Worm (Caenorhabditis elegans) whole organism, L1 larva: Measurements from ENCODE around the gene mxl-2.

Source experiments
- C04F5.9 ChIP-seq: sonication (generic microtip); optimal IDR thresholded peaks from 2 replicates; lab custom pipeline; 2016; ENCODE audit warnings: missing genetic modification characterization, missing compliant biosample characterization
- C34B4.2 ChIP-seq: sonication (generic microtip); optimal IDR thresholded peaks from 2 replicates; lab custom pipeline; 2017; ENCODE audit warnings: mild to moderate bottlenecking, missing genetic modification characterization, missing compliant biosample characterization
- aha-1 ChIP-seq: fragments of 150-350 bp; optimal IDR thresholded peaks from 2 replicates; lab custom pipeline; 2014; ENCODE audit warnings: missing biosample characterization, missing genetic modification characterization
- alr-1 ChIP-seq: fragments of 200-800 bp; sonication (Bioruptor generic); optimal IDR thresholded peaks from 2 replicates; lab custom pipeline; 2018; ENCODE audit warnings: borderline replicate concordance, mild to moderate bottlenecking, missing genetic modification characterization, missing compliant biosample characterization
- aly-2 ChIP-seq: fragments of 150-350 bp; optimal IDR thresholded peaks from 2 replicates; lab custom pipeline; 2014; ENCODE audit warnings: missing biosample characterization, missing genetic modification characterization
- ceh-63 ChIP-seq: fragments of 200-800 bp; sonication (Bioruptor generic); optimal IDR thresholded peaks from 2 replicates; lab custom pipeline; 2018; ENCODE audit warnings: mild to moderate bottlenecking, missing genetic modification characterization, missing compliant biosample characterization
- ceh-82 ChIP-seq, 3 experiments: fragments of 150-350 bp in 1 of 3; sonication (generic microtip) in 2 of 3; optimal IDR thresholded peaks; 2 replicates each; lab custom pipeline; 2014 to 2017; ENCODE audit warnings: missing biosample characterization in 3 of 3, missing genetic modification characterization in 3 of 3
- ces-1 ChIP-seq: fragments of 150-350 bp; optimal IDR thresholded peaks from 2 replicates; lab custom pipeline; 2014; ENCODE audit warnings: missing biosample characterization, missing genetic modification reagents, missing genetic modification characterization
- dpl-1 ChIP-seq, 3 experiments: fragments of 150-350 bp in 2 of 3; sonication (generic microtip) in 1 of 3; optimal IDR thresholded peaks; 2 replicates each; lab custom pipeline; 2014 to 2017; ENCODE audit warnings: missing biosample characterization in 3 of 3, missing genetic modification characterization in 3 of 3, missing genetic modification reagents in 3 of 3
- efl-1 ChIP-seq, 4 experiments: fragments of 150-350 bp; optimal IDR thresholded peaks in 3 of 4; peaks in 1 of 4; 1 replicate in 1 of 4; 2 replicates in 3 of 4; lab custom pipeline; 2014; ENCODE audit warnings: missing biosample characterization in 2 of 4, missing genetic modification characterization in 2 of 4, missing genetic modification reagents in 2 of 4
- egl-13 ChIP-seq: sonication (generic microtip); optimal IDR thresholded peaks from 2 replicates; lab custom pipeline; 2016; ENCODE audit warnings: missing genotype, missing genetic modification reagents, missing genetic modification characterization, missing compliant biosample characterization
- egl-27 ChIP-seq, 2 experiments: fragments of 150-350 bp in 1 of 2; sonication (generic microtip); optimal IDR thresholded peaks; 3 replicates each; lab custom pipeline; 2017 to 2018; ENCODE audit warnings: missing biosample characterization in 2 of 2, missing genetic modification characterization in 2 of 2, missing genetic modification reagents in 2 of 2
- ets-5 ChIP-seq: fragments of 200-800 bp; sonication (Bioruptor generic); IDR thresholded peaks from 2 replicates; pipeline ENCODE4 v1.3.6; 2022; ENCODE audit warnings: missing genetic modification characterization, missing compliant biosample characterization
- fkh-10 ChIP-seq: sonication (generic microtip); optimal IDR thresholded peaks from 2 replicates; lab custom pipeline; 2017; ENCODE audit warnings: missing biosample characterization, missing genetic modification reagents, missing genetic modification characterization
- fkh-8 ChIP-seq: sonication (generic microtip); optimal IDR thresholded peaks from 2 replicates; lab custom pipeline; 2016; ENCODE audit warnings: mild to moderate bottlenecking, missing genetic modification characterization, missing compliant biosample characterization
- fos-1 ChIP-seq: fragments of 150-350 bp; optimal IDR thresholded peaks from 2 replicates; lab custom pipeline; 2014; ENCODE audit warnings: missing biosample characterization, missing genetic modification characterization
- grh-1 ChIP-seq: fragments of 200-800 bp; sonication (Bioruptor generic); IDR thresholded peaks from 2 replicates; pipeline ENCODE4 v1.3.6; 2022; ENCODE audit warnings: missing genetic modification reagents, missing genetic modification characterization, missing compliant biosample characterization
- hpl-2 ChIP-seq: fragments of 150-350 bp; optimal IDR thresholded peaks from 2 replicates; lab custom pipeline; 2014; ENCODE audit warnings: missing biosample characterization, missing genetic modification reagents, missing genetic modification characterization
- lin-14 ChIP-seq: fragments of 200-800 bp; sonication (Bioruptor generic); optimal IDR thresholded peaks from 2 replicates; lab custom pipeline; 2018; ENCODE audit warnings: mild to moderate bottlenecking, missing genetic modification characterization, moderate library complexity, missing compliant biosample characterization
- lsy-2 ChIP-seq, 2 experiments: fragments of 150-350 bp; optimal IDR thresholded peaks; 2 replicates each; lab custom pipeline; 2014; ENCODE audit warnings: missing biosample characterization in 2 of 2, missing genetic modification characterization in 2 of 2
- mdl-1 ChIP-seq, 2 experiments: fragments of 150-350 bp; optimal IDR thresholded peaks; 2 replicates each; lab custom pipeline; 2014 to 2017; ENCODE audit warnings: missing biosample characterization in 2 of 2, missing genetic modification characterization in 2 of 2, inconsistent platforms in 1 of 2
- nhr-11 ChIP-seq: fragments of 150-350 bp; optimal IDR thresholded peaks from 2 replicates; lab custom pipeline; 2014; ENCODE audit warnings: missing biosample characterization, missing genetic modification characterization
- nhr-19 ChIP-seq: fragments of 200-800 bp; sonication (Bioruptor generic); conservative IDR thresholded peaks from 2 replicates; pipeline ENCODE4 v1.3.6; 2022; ENCODE audit warnings: missing genetic modification characterization, missing compliant biosample characterization
- nhr-71 ChIP-seq: sonication (generic microtip); optimal IDR thresholded peaks from 2 replicates; lab custom pipeline; 2016; ENCODE audit warnings: mild to moderate bottlenecking, missing genetic modification characterization, moderate library complexity, missing compliant biosample characterization
- nhr-76 ChIP-seq: sonication (generic microtip); optimal IDR thresholded peaks from 2 replicates; lab custom pipeline; 2017; ENCODE audit warnings: missing biosample characterization, missing genetic modification characterization
- nhr-77 ChIP-seq: fragments of 150-350 bp; optimal IDR thresholded peaks from 2 replicates; lab custom pipeline; 2014; ENCODE audit warnings: missing biosample characterization, missing genetic modification characterization
- nhr-90 ChIP-seq: sonication (generic microtip); optimal IDR thresholded peaks from 2 replicates; lab custom pipeline; 2016; ENCODE audit warnings: mild to moderate bottlenecking, missing genetic modification characterization, missing compliant biosample characterization; ENCODE audit not compliant: poor library complexity
- pag-3 ChIP-seq: sonication (generic microtip); optimal IDR thresholded peaks from 2 replicates; lab custom pipeline; 2017; ENCODE audit warnings: missing genetic modification characterization, mild to moderate bottlenecking, missing compliant biosample characterization, antibody characterized with exemption, borderline replicate concordance; ENCODE audit not compliant: insufficient read depth
- pax-3 ChIP-seq: fragments of 200-800 bp; sonication (Bioruptor generic); optimal IDR thresholded peaks from 2 replicates; lab custom pipeline; 2018; ENCODE audit warnings: mild to moderate bottlenecking, missing genetic modification characterization, moderate library complexity, missing compliant biosample characterization
- rnt-1 ChIP-seq: sonication (generic microtip); optimal IDR thresholded peaks from 2 replicates; lab custom pipeline; 2016; ENCODE audit warnings: mild to moderate bottlenecking, missing genetic modification characterization, moderate library complexity, missing compliant biosample characterization
- skn-1 ChIP-seq: fragments of 150-350 bp; optimal IDR thresholded peaks from 2 replicates; lab custom pipeline; 2014; ENCODE audit warnings: missing biosample characterization, missing genetic modification characterization
- swsn-7 ChIP-seq: sonication (generic microtip); optimal IDR thresholded peaks from 2 replicates; lab custom pipeline; 2016; ENCODE audit warnings: missing genetic modification characterization, missing compliant biosample characterization
- tbx-2 ChIP-seq: sonication (generic microtip); optimal IDR thresholded peaks from 2 replicates; lab custom pipeline; 2016; ENCODE audit warnings: missing genetic modification characterization, missing compliant biosample characterization
- unc-86 ChIP-seq: sonication (generic microtip); optimal IDR thresholded peaks from 2 replicates; lab custom pipeline; 2016; ENCODE audit warnings: missing genetic modification characterization, missing compliant biosample characterization
- zag-1 ChIP-seq: fragments of 150-350 bp; optimal IDR thresholded peaks from 2 replicates; lab custom pipeline; 2014; ENCODE audit warnings: missing biosample characterization, missing genetic modification characterization

Gene mxl-2

DNA sequence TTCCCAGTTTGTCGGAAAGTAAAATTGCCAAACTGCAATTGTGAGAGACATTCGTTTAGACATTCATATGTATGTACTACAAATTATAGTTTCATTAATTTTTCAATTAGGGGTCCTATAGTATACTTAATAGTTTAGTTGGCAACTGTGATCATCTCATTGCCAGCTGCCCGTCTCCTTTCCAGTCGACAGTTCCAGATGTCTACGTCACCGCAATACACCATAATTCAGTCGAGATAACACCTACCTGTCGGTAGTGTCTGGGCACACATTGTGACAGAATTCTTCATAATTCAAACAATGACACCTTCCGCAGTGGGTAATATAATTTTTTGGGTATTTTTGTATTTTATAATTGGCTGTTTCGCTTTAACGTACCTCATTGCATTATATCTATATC is 14.4 kb downstream of the mxl-2 start, which contains the start of gene F40G9.19:
Gene F40G9.19 (plus strand): TSS at position 301 of the 400 bp plus-strand sequence.
- no peak for TF ChIP-seq efl-1 (optimal IDR thresholded peaks at IDR 0.05; lab: Kevin White, UChicago)
- TF ChIP-seq efl-1 (GFP tag; optimal IDR thresholded peaks at IDR 0.05 in 1 of 2; lab: Kevin White, UChicago), result no peak
- TF ChIP-seq nhr-71 (tag; lab: Kevin White, UChicago), result no peak
- TF ChIP-seq grh-1, result no peak
- no peak for TF ChIP-seq aly-2 (tag; lab: Kevin White, UChicago)
- no peak for TF ChIP-seq fkh-10
- TF ChIP-seq lin-14 (GFP tag; lab: Kevin White, UChicago), result no peak

DNA sequence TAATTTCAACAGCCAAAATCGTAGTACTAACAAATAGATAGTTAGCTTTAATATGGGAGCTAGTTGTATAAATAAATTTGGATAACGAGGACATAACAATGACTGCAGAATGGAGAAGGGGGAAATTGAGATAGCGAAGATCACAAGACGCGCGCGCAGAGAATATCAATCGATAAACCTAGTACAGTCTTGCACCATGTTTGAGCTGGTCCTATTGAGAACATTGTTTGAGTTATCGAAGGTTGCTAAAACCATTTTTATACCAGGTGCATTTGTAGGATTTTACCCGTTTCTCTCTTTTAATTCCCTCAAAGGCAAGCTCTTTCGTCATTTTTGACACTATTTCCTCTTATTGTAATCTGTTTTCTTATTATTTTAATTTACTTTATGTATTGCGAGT is 16.3 kb downstream of the mxl-2 start, which contains the start of the genes F40G9.9 and F40G9.12:
Gene F40G9.9 (minus strand): TSS at position 101 of the 400 bp plus-strand sequence.
Gene F40G9.12 (plus strand): TSS at position 231 of the 400 bp plus-strand sequence.
- TF ChIP-seq zag-1 (tag; lab: Kevin White, UChicago), result no peak
- TF ChIP-seq fkh-8 (tag; lab: Kevin White, UChicago), result no peak
- no peak for TF ChIP-seq pag-3 (tag; lab: Kevin White, UChicago)
- no peak for TF ChIP-seq swsn-7
- no peak for TF ChIP-seq nhr-90 (tag; lab: Kevin White, UChicago)
- no peak for TF ChIP-seq aha-1 (tag; lab: Kevin White, UChicago)
- TF ChIP-seq ceh-82 (tag; optimal IDR thresholded peaks at IDR 0.05; lab: Kevin White, UChicago), result no peak
- TF ChIP-seq rnt-1 (tag; lab: Kevin White, UChicago), result no peak
- no peak for TF ChIP-seq unc-86 (tag; lab: Kevin White, UChicago)
- no peak for TF ChIP-seq pax-3
- TF ChIP-seq alr-1 (tag; lab: Kevin White, UChicago), result no peak
- TF ChIP-seq nhr-19, result no peak
- TF ChIP-seq, all 84 proteins: peak for 0

DNA sequence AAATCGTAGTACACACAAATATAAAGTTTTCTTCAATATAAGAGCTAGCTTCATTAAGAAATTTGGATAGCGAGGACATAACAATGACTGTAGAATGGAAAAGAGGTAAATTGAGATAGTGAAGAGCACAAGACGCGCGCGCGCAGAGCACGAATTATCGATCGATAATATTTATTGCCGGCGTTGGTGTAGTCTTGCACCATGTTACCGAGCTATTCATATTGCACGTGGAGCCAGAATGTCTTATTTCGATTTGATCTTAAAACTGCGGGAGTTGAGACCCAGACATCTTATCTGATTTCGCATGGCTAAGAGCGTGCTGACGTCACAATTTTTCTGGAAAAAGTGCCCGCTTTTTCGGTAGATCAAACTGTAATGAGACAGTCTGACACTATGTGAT is 18.5 kb downstream of the mxl-2 start, which contains the start of gene F40G9.18:
Gene F40G9.18 (minus strand): TSS at position 101 of the 400 bp plus-strand sequence.
- no peak for TF ChIP-seq egl-27 (tag; optimal IDR thresholded peaks at IDR 0.05; lab: Kevin White, UChicago)
- TF ChIP-seq dpl-1 (GFP tag; optimal IDR thresholded peaks at IDR 0.05; lab: Kevin White, UChicago), result no peak

DNA sequence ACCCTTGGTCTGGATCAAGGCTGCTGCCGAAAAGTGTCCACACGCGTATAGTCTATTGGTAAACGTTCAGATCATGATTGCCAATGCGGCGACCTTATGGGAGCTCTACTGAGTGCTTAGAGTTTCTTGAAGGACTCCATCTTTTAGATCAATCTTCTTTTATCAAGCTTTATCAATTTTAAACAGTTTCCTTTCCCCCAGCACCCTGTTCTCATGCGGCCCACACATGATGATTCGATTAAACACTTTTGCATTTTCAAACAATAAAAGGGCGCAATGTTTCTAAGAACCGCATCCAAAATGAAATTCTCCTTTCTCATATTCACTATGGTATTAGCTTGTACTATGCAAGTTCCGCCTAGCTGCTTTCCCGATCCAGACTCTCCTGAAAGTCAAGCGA is 22.5 kb downstream of the mxl-2 start, which contains the start of gene F40G9.7:
Gene F40G9.7 (plus strand): TSS at position 301 of the 400 bp plus-strand sequence.
- TF ChIP-seq pag-3 (tag; lab: Kevin White, UChicago) (no peak), nhr-76 (no peak), nhr-77 (tag; lab: Kevin White, UChicago) (no peak), ets-5 (GFP tag; lab: Robert Waterston, UW) (no peak), rnt-1 (tag; lab: Kevin White, UChicago) (no peak), C04F5.9 (no peak), nhr-71 (tag; lab: Kevin White, UChicago) (no peak), efl-1 (optimal IDR thresholded peaks at IDR 0.05; lab: Kevin White, UChicago) (no peak), efl-1 (GFP tag; optimal IDR thresholded peaks at IDR 0.05 in 1 of 2; lab: Kevin White, UChicago) (no peak), C34B4.2 (tag; lab: Kevin White, UChicago) (no peak), mdl-1 (tag; optimal IDR thresholded peaks at IDR 0.05; lab: Kevin White, UChicago) (no peak), egl-13 (no peak), nhr-11 (tag; lab: Kevin White, UChicago) (no peak), fos-1 (no peak), hpl-2 (GFP tag; lab: Kevin White, UChicago) (no peak), tbx-2 (no peak), skn-1 (tag; lab: Kevin White, UChicago) (no peak), ceh-63 (GFP tag; lab: Kevin White, UChicago) (no peak), lsy-2 (tag; optimal IDR thresholded peaks at IDR 0.05; lab: Kevin White, UChicago) (no peak), ces-1 (GFP tag; lab: Kevin White, UChicago) (no peak)
